Fruit fly (Drosophila melanogaster) whole organism, embryonic: ENCODE results near the gene CG5928.

Experiments used
- CG10321 ChIP-seq: fragments of 200-800 bp; sonication (Bioruptor generic); IDR thresholded peaks from 2 replicates; pipeline ENCODE4 v1.3.6; 2022; ENCODE audit warnings: missing biosample characterization, missing genetic modification characterization
- CG10431 ChIP-seq: fragments of 200-800 bp; sonication (Bioruptor generic); optimal IDR thresholded peaks from 3 replicates; lab custom pipeline; 2018; ENCODE audit warnings: missing biosample characterization, mild to moderate bottlenecking, missing genetic modification characterization
- CG10654 ChIP-seq: fragments of 200-800 bp; sonication (Bioruptor generic); optimal IDR thresholded peaks from 2 replicates; lab custom pipeline; 2016; ENCODE audit warnings: missing biosample characterization, missing genetic modification characterization
- CG1233 ChIP-seq: fragments of 200-800 bp; sonication (Bioruptor generic); optimal IDR thresholded peaks from 4 replicates; lab custom pipeline; 2018; ENCODE audit warnings: missing biosample characterization, mild to moderate bottlenecking, missing genetic modification characterization
- CG12659 ChIP-seq: fragments of 200-800 bp; sonication (Bioruptor generic); optimal IDR thresholded peaks from 3 replicates; lab custom pipeline; 2017; ENCODE audit warnings: mild to moderate bottlenecking, missing biosample characterization, missing genetic modification reagents, missing genetic modification characterization
- CG13123 ChIP-seq: fragments of 200-800 bp; sonication (Bioruptor generic); optimal IDR thresholded peaks from 2 replicates; lab custom pipeline; 2016; ENCODE audit warnings: missing biosample characterization, missing genetic modification characterization
- CG15011 ChIP-seq: fragments of 200-800 bp; sonication (Bioruptor generic); optimal IDR thresholded peaks from 3 replicates; lab custom pipeline; 2018; ENCODE audit warnings: missing biosample characterization, mild to moderate bottlenecking, missing genetic modification characterization
- CG16779 ChIP-seq: fragments of 200-800 bp; sonication (Bioruptor generic); IDR thresholded peaks from 2 replicates; pipeline ENCODE4 v1.3.6; 2022; ENCODE audit warnings: missing biosample characterization, missing genetic modification characterization
- CG16815 ChIP-seq: fragments of 200-800 bp; sonication (Bioruptor generic); optimal IDR thresholded peaks from 3 replicates; lab custom pipeline; 2017; ENCODE audit warnings: missing biosample characterization, mild to moderate bottlenecking, missing genetic modification characterization
- CG2120 ChIP-seq: fragments of 200-800 bp; sonication (Bioruptor generic); optimal IDR thresholded peaks from 3 replicates; lab custom pipeline; 2016; ENCODE audit warnings: missing biosample characterization, missing genetic modification characterization
- CG2129 ChIP-seq: fragments of 200-800 bp; sonication (Bioruptor generic); IDR thresholded peaks from 2 replicates; pipeline ENCODE4 v1.3.6; 2022; ENCODE audit warnings: missing biosample characterization, missing genetic modification characterization; ENCODE audit not compliant: partially characterized antibody
- CG31365 ChIP-seq: fragments of 200-800 bp; sonication (Bioruptor generic); optimal IDR thresholded peaks from 2 replicates; lab custom pipeline; 2018; ENCODE audit warnings: missing biosample characterization, mild to moderate bottlenecking, missing genetic modification characterization
- CG31441 ChIP-seq: fragments of 200-800 bp; sonication (Bioruptor generic); IDR thresholded peaks from 2 replicates; pipeline ENCODE4 v1.3.6; 2022; ENCODE audit warnings: missing biosample characterization, missing genetic modification characterization
- CG3281 ChIP-seq: fragments of 200-800 bp; sonication (Bioruptor generic); optimal IDR thresholded peaks from 3 replicates; lab custom pipeline; 2017; ENCODE audit warnings: missing biosample characterization, mild to moderate bottlenecking, missing genetic modification characterization
- CG3838 ChIP-seq: fragments of 200-800 bp; sonication (Bioruptor generic); optimal IDR thresholded peaks from 3 replicates; lab custom pipeline; 2016; ENCODE audit warnings: missing biosample characterization, missing genetic modification characterization
- CG42726 ChIP-seq: fragments of 200-800 bp; sonication (Bioruptor generic); IDR thresholded peaks from 2 replicates; pipeline ENCODE4 v1.3.6; 2022; ENCODE audit warnings: missing biosample characterization, missing genetic modification characterization; ENCODE audit not compliant: partially characterized antibody
- CG5245 ChIP-seq: fragments of 200-800 bp; sonication (Bioruptor generic); optimal IDR thresholded peaks from 3 replicates; lab custom pipeline; 2016; ENCODE audit warnings: missing biosample characterization, missing genetic modification characterization
- CG6689 ChIP-seq: fragments of 200-800 bp; sonication (Bioruptor generic); IDR thresholded peaks from 2 replicates; pipeline ENCODE4 v1.3.6; 2022; ENCODE audit warnings: missing biosample characterization, missing genetic modification characterization
- CG7357 ChIP-seq: fragments of 200-800 bp; sonication (Bioruptor generic); IDR thresholded peaks from 3 replicates; pipeline ENCODE4 v1.3.6; 2022; ENCODE audit warnings: missing biosample characterization, missing genetic modification characterization
- CG7928 ChIP-seq: fragments of 200-800 bp; sonication (Bioruptor generic); optimal IDR thresholded peaks from 2 replicates; lab custom pipeline; 2017; ENCODE audit warnings: missing biosample characterization, mild to moderate bottlenecking, missing genetic modification characterization
- CG8290 ChIP-seq, 3 experiments: fragments of 200-800 bp; sonication (Bioruptor generic); optimal IDR thresholded peaks; 2 replicates each; lab custom pipeline; 2016 to 2019; ENCODE audit warnings: missing biosample characterization in 3 of 3, missing genetic modification characterization in 3 of 3, mild to moderate bottlenecking in 2 of 3, moderate library complexity in 1 of 3
- CG9876 ChIP-seq: fragments of 200-800 bp; sonication (Bioruptor generic); optimal IDR thresholded peaks from 2 replicates; lab custom pipeline; 2016; ENCODE audit warnings: missing biosample characterization, missing genetic modification characterization
- Ets65A ChIP-seq: fragments of 200-800 bp; sonication (Bioruptor generic); peaks from one replicate; lab custom pipeline; 2016; ENCODE audit warnings: missing biosample characterization, missing genetic modification characterization
- Hr39 ChIP-seq: fragments of >200 bp; optimal IDR thresholded peaks from 2 replicates; lab custom pipeline; 2017
- Hr51 ChIP-seq, 2 experiments: fragments of 200-800 bp; sonication (Bioruptor generic); optimal IDR thresholded peaks; 2 replicates in 1 of 2; 3 replicates in 1 of 2; lab custom pipeline; 2016 to 2018; ENCODE audit warnings: missing biosample characterization in 2 of 2, missing genetic modification characterization in 2 of 2, mild to moderate bottlenecking in 1 of 2, moderate library complexity in 1 of 2
- MTF-1 ChIP-seq: fragments of 200-800 bp; sonication (Bioruptor generic); optimal IDR thresholded peaks from 2 replicates; lab custom pipeline; 2018; ENCODE audit warnings: missing biosample characterization, mild to moderate bottlenecking, missing genetic modification characterization, borderline replicate concordance
- Med ChIP-seq: fragments of 200-800 bp; sonication (Bioruptor generic); peaks from one replicate; lab custom pipeline; 2016; ENCODE audit warnings: missing biosample characterization, missing genetic modification characterization, mild to moderate bottlenecking, inconsistent platforms, moderate library complexity
- Myb ChIP-seq: fragments of 200-800 bp; sonication (Bioruptor generic); optimal IDR thresholded peaks from 2 replicates; lab custom pipeline; 2016; ENCODE audit warnings: missing biosample characterization, missing genetic modification characterization
- Scr ChIP-seq: fragments of 200-800 bp; sonication (Bioruptor generic); IDR thresholded peaks from 2 replicates; pipeline ENCODE4 v1.3.6; 2022; ENCODE audit warnings: missing biosample characterization, missing genetic modification characterization; ENCODE audit not compliant: partially characterized antibody
- Vsx1 ChIP-seq: fragments of 200-800 bp; sonication (Bioruptor generic); optimal IDR thresholded peaks from 2 replicates; lab custom pipeline; 2017; ENCODE audit warnings: missing biosample characterization, mild to moderate bottlenecking, missing genetic modification characterization, missing genetic modification reagents
- ash1 ChIP-seq: fragments of 200-800 bp; sonication (Bioruptor generic); optimal IDR thresholded peaks from 2 replicates; lab custom pipeline; 2018; ENCODE audit warnings: missing biosample characterization, mild to moderate bottlenecking, missing genetic modification characterization
- bcd ChIP-seq: fragments of 200-800 bp; sonication (Bioruptor generic); optimal IDR thresholded peaks from 2 replicates; lab custom pipeline; 2017; ENCODE audit warnings: missing biosample characterization, mild to moderate bottlenecking, missing genetic modification characterization
- croc ChIP-seq: fragments of 200-800 bp; sonication (Bioruptor generic); conservative IDR thresholded peaks from 3 replicates; pipeline ENCODE4 v1.3.6; 2022; ENCODE audit warnings: missing biosample characterization, missing genetic modification characterization
- crol ChIP-seq: fragments of 200-800 bp; sonication (Bioruptor generic); IDR thresholded peaks from 2 replicates; pipeline ENCODE4 v1.3.6; 2022; ENCODE audit warnings: missing biosample characterization, missing genetic modification characterization
- ems ChIP-seq: fragments of 200-800 bp; sonication (Bioruptor generic); optimal IDR thresholded peaks from 3 replicates; lab custom pipeline; 2016; ENCODE audit warnings: missing biosample characterization, missing genetic modification characterization
- en ChIP-seq: fragments of 200-800 bp; sonication (Bioruptor generic); optimal IDR thresholded peaks from 2 replicates; lab custom pipeline; 2016; ENCODE audit warnings: missing biosample characterization, missing genetic modification characterization
- esg ChIP-seq: fragments of 200-800 bp; sonication (Bioruptor generic); conservative IDR thresholded peaks from 2 replicates; pipeline ENCODE4 v1.3.6; 2022; ENCODE audit warnings: missing biosample characterization, missing genetic modification characterization
- ewg ChIP-seq: fragments of 200-800 bp; sonication (Bioruptor generic); optimal IDR thresholded peaks from 3 replicates; lab custom pipeline; 2017; ENCODE audit warnings: mild to moderate bottlenecking, missing biosample characterization, missing genetic modification reagents, missing genetic modification characterization
- jumu ChIP-seq: fragments of 200-800 bp; sonication (Bioruptor generic); optimal IDR thresholded peaks from 3 replicates; lab custom pipeline; 2016; ENCODE audit warnings: missing biosample characterization, missing genetic modification characterization
- kay ChIP-seq: fragments of 200-800 bp; sonication (Bioruptor generic); optimal IDR thresholded peaks from 2 replicates; lab custom pipeline; 2016; ENCODE audit warnings: missing biosample characterization, missing genetic modification characterization
- klu ChIP-seq: fragments of 200-800 bp; sonication (Bioruptor generic); IDR thresholded peaks from 2 replicates; pipeline ENCODE4 v1.3.6; 2022; ENCODE audit warnings: missing biosample characterization, missing genetic modification characterization
- lab ChIP-seq: fragments of 200-800 bp; sonication (Bioruptor generic); optimal IDR thresholded peaks from 3 replicates; lab custom pipeline; 2017; ENCODE audit warnings: missing biosample characterization, missing genetic modification characterization, mild to moderate bottlenecking, moderate library complexity, missing genetic modification reagents
- maf-S ChIP-seq: fragments of 200-800 bp; sonication (Bioruptor generic); optimal IDR thresholded peaks from 2 replicates; lab custom pipeline; 2016; ENCODE audit warnings: missing biosample characterization, missing genetic modification characterization
- pan ChIP-seq, 4 experiments: fragments of >200 bp in 3 of 4; fragments of 200-800 bp in 1 of 4; sonication (Bioruptor generic) in 1 of 4; optimal IDR thresholded peaks in 3 of 4; IDR thresholded peaks in 1 of 4; 2 replicates each; pipeline versions ENCODE4 v1.3.6 to Lab custom; 2017 to 2022; ENCODE audit warnings: missing biosample characterization in 2 of 4, missing genetic modification characterization in 2 of 4, mixed read lengths in 1 of 4
- salm ChIP-seq: fragments of 200-800 bp; sonication (Bioruptor generic); optimal IDR thresholded peaks from 2 replicates; lab custom pipeline; 2018; ENCODE audit warnings: missing biosample characterization, mild to moderate bottlenecking, missing genetic modification characterization
- slou ChIP-seq: fragments of 200-800 bp; sonication (Bioruptor generic); optimal IDR thresholded peaks from 3 replicates; lab custom pipeline; 2016; ENCODE audit warnings: missing biosample characterization, missing genetic modification characterization
- sob ChIP-seq: fragments of 200-800 bp; sonication (Bioruptor generic); IDR thresholded peaks from 2 replicates; pipeline ENCODE4 v1.3.6; 2022; ENCODE audit warnings: missing biosample characterization, missing genetic modification characterization
- tgo ChIP-seq: fragments of 200-800 bp; sonication (Bioruptor generic); IDR thresholded peaks from 3 replicates; pipeline ENCODE4 v1.3.6; 2022; ENCODE audit warnings: missing biosample characterization, missing genetic modification characterization
- z ChIP-seq: fragments of 200-800 bp; sonication (Bioruptor generic); IDR thresholded peaks from 3 replicates; pipeline ENCODE4 v1.3.6; 2022; ENCODE audit warnings: missing biosample characterization, missing genetic modification characterization
- zen ChIP-seq: fragments of 200-800 bp; sonication (Bioruptor generic); optimal IDR thresholded peaks from 3 replicates; lab custom pipeline; 2018; ENCODE audit warnings: missing biosample characterization, mild to moderate bottlenecking, missing genetic modification characterization, moderate library complexity

CG5928 gene

dm6 chrX:6039431-6040016, 28.2 kb upstream of the CG5928 start, which contains the start of gene CG5937 (continued):
- peak in 1 of 2 experiments; percentile 14 for TF ChIP-seq Hr51 (GFP tag; optimal IDR thresholded peaks at IDR 0.05; lab: Kevin White, UChicago)
- no peak for TF ChIP-seq CG3838 (GFP tag; lab: Kevin White, UChicago)
- TF ChIP-seq pan (optimal IDR thresholded peaks at IDR 0.05; lab: Kevin White, UChicago) = no peak
- no peak for TF ChIP-seq pan (GFP tag; optimal IDR thresholded peaks at IDR 0.05 in 1 of 2, IDR thresholded peaks at IDR 0.05 in 1 of 2)
- no peak for TF ChIP-seq CG13123
- no peak for TF ChIP-seq en (GFP tag; lab: Kevin White, UChicago)
- TF ChIP-seq ash1 (GFP tag; lab: Kevin White, UChicago) = no peak
- TF ChIP-seq slou (GFP tag; lab: Kevin White, UChicago) = no peak
- TF ChIP-seq Vsx1 = no peak
- no peak for TF ChIP-seq CG42726 (GFP tag; lab: Robert Waterston, UW)
- TF ChIP-seq bcd (GFP tag; lab: Kevin White, UChicago) = no peak
- TF ChIP-seq Scr (GFP tag; lab: Robert Waterston, UW) = no peak
- no peak for TF ChIP-seq jumu (GFP tag; lab: Kevin White, UChicago)
- TF ChIP-seq Med = peak; percentile 58
- TF ChIP-seq zen (tag; lab: Kevin White, UChicago) = no peak
- TF ChIP-seq Ets65A (GFP tag; lab: Kevin White, UChicago) = no peak
- peak; percentile 63 for TF ChIP-seq CG7928 (GFP tag; lab: Kevin White, UChicago)
- no peak for TF ChIP-seq klu (GFP tag; lab: Robert Waterston, UW)
- TF ChIP-seq CG15011 = no peak
- peak; percentile 10 for TF ChIP-seq CG12659 (GFP tag; lab: Kevin White, UChicago)
- no peak for TF ChIP-seq CG5245
- TF ChIP-seq Myb = no peak
- peak; percentile 86 for TF ChIP-seq ewg (GFP tag; lab: Kevin White, UChicago)
- TF ChIP-seq CG3281 (GFP tag; lab: Kevin White, UChicago) = peak; percentile 56
- no peak for TF ChIP-seq CG10431 (GFP tag; lab: Kevin White, UChicago)
- no peak for TF ChIP-seq CG7357 (GFP tag; lab: Robert Waterston, UW)
- no peak for TF ChIP-seq CG16815 (GFP tag; lab: Kevin White, UChicago)
- peak; percentile 17 for TF ChIP-seq CG1233 (GFP tag; lab: Kevin White, UChicago)
- no peak for TF ChIP-seq Hr39 (lab: Kevin White, UChicago)
- TF ChIP-seq ems = no peak
- TF ChIP-seq CG10321 (GFP tag; lab: Robert Waterston, UW) = no peak
- no peak for TF ChIP-seq CG16779 (GFP tag; lab: Robert Waterston, UW)
- no peak for TF ChIP-seq esg
- no peak for TF ChIP-seq crol (GFP tag; lab: Robert Waterston, UW)
- TF ChIP-seq croc (GFP tag; lab: Robert Waterston, UW) = no peak
- no peak for TF ChIP-seq CG6689 (GFP tag; lab: Robert Waterston, UW)
- TF ChIP-seq lab (GFP tag; lab: Kevin White, UChicago) = peak; percentile 43
- peak; percentile 27; the same call in 1 of the 2 replicates for TF ChIP-seq CG31441 (GFP tag; lab: Robert Waterston, UW)
- TF ChIP-seq sob = no peak
- TF ChIP-seq maf-S = no peak
- TF ChIP-seq salm (tag; lab: Kevin White, UChicago) = no peak
- no peak for TF ChIP-seq CG10654
- TF ChIP-seq kay (GFP tag; lab: Kevin White, UChicago) = no peak
- no peak for TF ChIP-seq CG9876 (GFP tag; lab: Kevin White, UChicago)
- TF ChIP-seq CG8290 (GFP tag; optimal IDR thresholded peaks at IDR 0.05; lab: Kevin White, UChicago) = no peak
- no peak for TF ChIP-seq CG8290 (tag; optimal IDR thresholded peaks at IDR 0.05; lab: Kevin White, UChicago)
- TF ChIP-seq CG2129 = no peak
- TF ChIP-seq z (GFP tag; lab: Robert Waterston, UW) = no peak
- no peak for TF ChIP-seq CG31365 (tag; lab: Kevin White, UChicago)
- TF ChIP-seq CG2120 (GFP tag; lab: Kevin White, UChicago) = no peak
- no peak for TF ChIP-seq tgo
- no peak for TF ChIP-seq MTF-1
